Fruit fly (Drosophila melanogaster): ENCODE measurements around the gene Acsf2.

- TF ChIP-seq h (optimal IDR thresholded peaks at IDR 0.05) (no peak), ttk (optimal IDR thresholded peaks at IDR 0.05) (no peak), psq (optimal IDR thresholded peaks at IDR 0.05) (no peak), Sin3A (optimal IDR thresholded peaks at IDR 0.05) (no peak), insv (optimal IDR thresholded peaks at IDR 0.05) (no peak)
Measured at dm6 chr2L:5300785-5301616, 41.0 kb downstream of the Acsf2 start.

Data from Kc167 (cell line).